Worm (Caenorhabditis elegans) whole organism, L1 larva: ENCODE measurements around the gene T16A1.2.

Source experiments
- C16A3.4 ChIP-seq: fragments of 150-350 bp; optimal IDR thresholded peaks from 2 replicates; lab custom pipeline; 2014; ENCODE audit warnings: missing biosample characterization, missing genetic modification characterization
- Y116A8C.19 ChIP-seq: sonication (generic microtip); optimal IDR thresholded peaks from 2 replicates; lab custom pipeline; 2016; ENCODE audit warnings: missing compliant biosample characterization, missing genetic modification characterization, borderline replicate concordance
- aha-1 ChIP-seq: fragments of 150-350 bp; optimal IDR thresholded peaks from 2 replicates; lab custom pipeline; 2014; ENCODE audit warnings: missing biosample characterization, missing genetic modification characterization
- alr-1 ChIP-seq: fragments of 200-800 bp; sonication (Bioruptor generic); optimal IDR thresholded peaks from 2 replicates; lab custom pipeline; 2018; ENCODE audit warnings: borderline replicate concordance, mild to moderate bottlenecking, missing genetic modification characterization, missing compliant biosample characterization
- aly-2 ChIP-seq: fragments of 150-350 bp; optimal IDR thresholded peaks from 2 replicates; lab custom pipeline; 2014; ENCODE audit warnings: missing biosample characterization, missing genetic modification characterization
- ama-1 ChIP-seq: fragments of 150-350 bp; optimal IDR thresholded peaks from 2 replicates; lab custom pipeline; 2014
- ceh-8 ChIP-seq: fragments of 200-800 bp; sonication (Bioruptor generic); optimal IDR thresholded peaks from 2 replicates; lab custom pipeline; 2018; ENCODE audit warnings: mild to moderate bottlenecking, missing genetic modification characterization, moderate library complexity, missing compliant biosample characterization
- ceh-82 ChIP-seq, 3 experiments: fragments of 150-350 bp in 1 of 3; sonication (generic microtip) in 2 of 3; optimal IDR thresholded peaks; 2 replicates each; lab custom pipeline; 2014 to 2017; ENCODE audit warnings: missing biosample characterization in 3 of 3, missing genetic modification characterization in 3 of 3
- efl-1 ChIP-seq, 4 experiments: fragments of 150-350 bp; optimal IDR thresholded peaks in 3 of 4; peaks in 1 of 4; 1 replicate in 1 of 4; 2 replicates in 3 of 4; lab custom pipeline; 2014; ENCODE audit warnings: missing biosample characterization in 2 of 4, missing genetic modification characterization in 2 of 4, missing genetic modification reagents in 2 of 4
- efl-3 ChIP-seq: fragments of 200-800 bp; sonication (Bioruptor generic); optimal IDR thresholded peaks from 2 replicates; lab custom pipeline; 2018; ENCODE audit warnings: mild to moderate bottlenecking, missing genetic modification characterization, missing compliant biosample characterization
- fkh-10 ChIP-seq: sonication (generic microtip); optimal IDR thresholded peaks from 2 replicates; lab custom pipeline; 2017; ENCODE audit warnings: missing biosample characterization, missing genetic modification reagents, missing genetic modification characterization
- fos-1 ChIP-seq: fragments of 150-350 bp; optimal IDR thresholded peaks from 2 replicates; lab custom pipeline; 2014; ENCODE audit warnings: missing biosample characterization, missing genetic modification characterization
- hlh-17 ChIP-seq: fragments of 200-800 bp; sonication (Bioruptor generic); optimal IDR thresholded peaks from 2 replicates; lab custom pipeline; 2018; ENCODE audit warnings: missing genetic modification characterization, mild to moderate bottlenecking, missing compliant biosample characterization, moderate library complexity, borderline replicate concordance
- irx-1 ChIP-seq: sonication (generic microtip); optimal IDR thresholded peaks from 2 replicates; lab custom pipeline; 2016; ENCODE audit warnings: missing genetic modification characterization, missing compliant biosample characterization
- isw-1 ChIP-seq: fragments of 200-800 bp; sonication (Bioruptor generic); IDR thresholded peaks from 2 replicates; pipeline ENCODE4 v1.3.6; 2022; ENCODE audit warnings: missing genetic modification characterization, missing compliant biosample characterization
- lin-13 ChIP-seq: fragments of 150-350 bp; optimal IDR thresholded peaks from 2 replicates; lab custom pipeline; 2014; ENCODE audit warnings: missing biosample characterization, missing genetic modification reagents, missing genetic modification characterization
- lin-35 ChIP-seq, 2 experiments: fragments of 150-350 bp; optimal IDR thresholded peaks; 2 replicates each; lab custom pipeline; 2014; ENCODE audit warnings: missing biosample characterization in 2 of 2, missing genetic modification characterization in 2 of 2, missing genetic modification reagents in 2 of 2
- lir-3 ChIP-seq: sonication (generic microtip); optimal IDR thresholded peaks from 2 replicates; lab custom pipeline; 2016; ENCODE audit warnings: mild to moderate bottlenecking, missing genetic modification characterization, moderate library complexity, missing compliant biosample characterization; ENCODE audit not compliant: poor library complexity
- mab-9 ChIP-seq: fragments of 200-800 bp; sonication (Bioruptor generic); IDR thresholded peaks from 2 replicates; pipeline ENCODE4 v1.3.6; 2022; ENCODE audit warnings: missing genetic modification reagents, missing genetic modification characterization, missing compliant biosample characterization
- mdl-1 ChIP-seq, 2 experiments: fragments of 150-350 bp; optimal IDR thresholded peaks; 2 replicates each; lab custom pipeline; 2014 to 2017; ENCODE audit warnings: missing biosample characterization in 2 of 2, missing genetic modification characterization in 2 of 2, inconsistent platforms in 1 of 2
- nhr-11 ChIP-seq: fragments of 150-350 bp; optimal IDR thresholded peaks from 2 replicates; lab custom pipeline; 2014; ENCODE audit warnings: missing biosample characterization, missing genetic modification characterization
- nhr-12 ChIP-seq: sonication (generic microtip); optimal IDR thresholded peaks from 2 replicates; lab custom pipeline; 2017; ENCODE audit warnings: missing biosample characterization, missing genetic modification characterization
- nhr-20 ChIP-seq: sonication (generic microtip); optimal IDR thresholded peaks from 2 replicates; lab custom pipeline; 2016; ENCODE audit warnings: mild to moderate bottlenecking, missing genetic modification characterization, missing compliant biosample characterization
- nhr-28 ChIP-seq: fragments of 150-350 bp; optimal IDR thresholded peaks from 2 replicates; lab custom pipeline; 2014; ENCODE audit warnings: missing biosample characterization, missing genetic modification characterization
- nhr-47 ChIP-seq: sonication (generic microtip); optimal IDR thresholded peaks from 2 replicates; lab custom pipeline; 2016; ENCODE audit warnings: mild to moderate bottlenecking, missing genetic modification characterization, moderate library complexity, missing compliant biosample characterization
- nhr-84 ChIP-seq: sonication (generic microtip); optimal IDR thresholded peaks from 2 replicates; lab custom pipeline; 2017; ENCODE audit warnings: missing biosample characterization, missing genetic modification characterization
- nhr-90 ChIP-seq: sonication (generic microtip); optimal IDR thresholded peaks from 2 replicates; lab custom pipeline; 2016; ENCODE audit warnings: mild to moderate bottlenecking, missing genetic modification characterization, missing compliant biosample characterization; ENCODE audit not compliant: poor library complexity
- pag-3 ChIP-seq: sonication (generic microtip); optimal IDR thresholded peaks from 2 replicates; lab custom pipeline; 2017; ENCODE audit warnings: missing genetic modification characterization, mild to moderate bottlenecking, missing compliant biosample characterization, antibody characterized with exemption, borderline replicate concordance; ENCODE audit not compliant: insufficient read depth
- pax-3 ChIP-seq: fragments of 200-800 bp; sonication (Bioruptor generic); optimal IDR thresholded peaks from 2 replicates; lab custom pipeline; 2018; ENCODE audit warnings: mild to moderate bottlenecking, missing genetic modification characterization, moderate library complexity, missing compliant biosample characterization
- skn-1 ChIP-seq: fragments of 150-350 bp; optimal IDR thresholded peaks from 2 replicates; lab custom pipeline; 2014; ENCODE audit warnings: missing biosample characterization, missing genetic modification characterization
- snpc-4 ChIP-seq: fragments of 150-350 bp; optimal IDR thresholded peaks from 2 replicates; lab custom pipeline; 2014; ENCODE audit warnings: missing biosample characterization, missing genetic modification characterization
- sptf-1 ChIP-seq: fragments of 150-350 bp; optimal IDR thresholded peaks from 2 replicates; lab custom pipeline; 2014; ENCODE audit warnings: missing biosample characterization, missing genetic modification characterization
- unc-30 ChIP-seq: sonication (generic microtip); optimal IDR thresholded peaks from 2 replicates; lab custom pipeline; 2017; ENCODE audit warnings: missing biosample characterization, missing genetic modification characterization
- unc-62 ChIP-seq: fragments of 150-350 bp; optimal IDR thresholded peaks from 2 replicates; lab custom pipeline; 2014; ENCODE audit warnings: missing biosample characterization, missing genetic modification reagents, missing genetic modification characterization
- unc-98 ChIP-seq: fragments of 200-800 bp; sonication (Bioruptor generic); IDR thresholded peaks from 2 replicates; pipeline ENCODE4 v1.3.6; 2022; ENCODE audit warnings: missing genetic modification characterization, missing compliant biosample characterization
- zag-1 ChIP-seq: fragments of 150-350 bp; optimal IDR thresholded peaks from 2 replicates; lab custom pipeline; 2014; ENCODE audit warnings: missing biosample characterization, missing genetic modification characterization
- ztf-11 ChIP-seq, 2 experiments: sonication (generic microtip); optimal IDR thresholded peaks; 2 replicates each; lab custom pipeline; 2016 to 2017; ENCODE audit warnings: missing genetic modification characterization in 2 of 2, missing biosample characterization in 1 of 2, missing compliant biosample characterization in 1 of 2

T16A1.2 gene

DNA sequence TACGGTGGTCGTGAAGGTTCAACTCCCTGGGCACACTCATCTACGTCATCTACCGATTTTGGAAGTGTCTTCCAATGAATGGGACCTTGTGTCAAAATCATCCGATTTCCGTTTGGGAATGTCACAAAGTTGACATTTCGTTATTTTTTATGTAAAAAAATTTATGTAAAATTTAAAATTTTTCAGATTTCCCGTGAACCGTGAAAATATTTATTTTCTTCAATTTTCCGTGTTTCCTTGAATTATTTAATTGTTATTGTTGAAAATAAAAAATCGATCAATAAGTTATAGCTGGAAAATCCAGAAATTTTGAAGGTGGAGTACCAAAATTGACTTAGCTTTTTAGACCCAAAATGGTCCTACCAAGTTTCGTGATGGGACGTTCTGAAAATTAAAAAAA, 40.2 kb downstream of the T16A1.2 start, which contains the start of gene hpo-7:
Gene hpo-7, minus strand, starts transcription at position 101 of the 400 bp plus-strand sequence.
- TF ChIP-seq unc-98 (GFP tag; lab: Robert Waterston, UW), result no peak
- no peak for TF ChIP-seq nhr-84 (tag; lab: Kevin White, UChicago)
- TF ChIP-seq alr-1, result no peak
- TF ChIP-seq nhr-11 (tag; lab: Kevin White, UChicago), result no peak
- no peak for TF ChIP-seq lin-35 (GFP tag; optimal IDR thresholded peaks at IDR 0.05; lab: Kevin White, UChicago)
- no peak for TF ChIP-seq isw-1 (GFP tag; lab: Robert Waterston, UW)
- no peak for TF ChIP-seq nhr-20 (tag; lab: Kevin White, UChicago)
- TF ChIP-seq mdl-1 (tag; optimal IDR thresholded peaks at IDR 0.05; lab: Kevin White, UChicago), result no peak
- no peak for TF ChIP-seq sptf-1 (tag; lab: Kevin White, UChicago)
- no peak for TF ChIP-seq skn-1 (tag; lab: Kevin White, UChicago)
- TF ChIP-seq nhr-12 (tag; lab: Kevin White, UChicago), result no peak
- no peak for TF ChIP-seq hlh-17
- no peak for TF ChIP-seq zag-1 (tag; lab: Kevin White, UChicago)

DNA sequence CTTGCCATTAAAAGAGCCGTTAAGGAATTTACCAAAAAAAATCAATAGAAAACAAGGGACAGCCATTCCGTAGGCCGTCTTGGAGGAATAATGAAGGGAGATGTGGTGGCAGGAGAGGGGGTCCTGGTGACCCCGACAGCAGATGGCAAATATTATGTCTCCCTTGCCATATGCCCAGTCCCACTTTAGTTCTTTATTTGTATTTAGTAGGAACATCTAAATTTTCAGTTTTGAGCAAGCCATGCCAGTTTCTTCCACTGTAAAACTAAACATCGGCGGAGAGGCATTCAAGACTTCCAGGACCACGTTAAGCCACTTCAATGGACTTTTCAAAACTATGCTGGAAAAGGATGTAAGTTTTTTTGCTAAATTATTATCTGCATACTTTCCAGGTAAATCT, 41.8 kb downstream of the T16A1.2 start, which contains the start of gene C40A11.4:
Gene C40A11.4, plus strand, starts transcription at position 188 of the 400 bp plus-strand sequence.
- TF ChIP-seq nhr-28 (tag; lab: Kevin White, UChicago), result no peak
- TF ChIP-seq irx-1 (tag; lab: Kevin White, UChicago), result no peak
- TF ChIP-seq efl-1 (optimal IDR thresholded peaks at IDR 0.05; lab: Kevin White, UChicago), result no peak
- TF ChIP-seq efl-1 (GFP tag; optimal IDR thresholded peaks at IDR 0.05 in 1 of 2; lab: Kevin White, UChicago), result peak in 1 of 2 experiments; percentile 79
- TF ChIP-seq efl-3 (GFP tag; lab: Kevin White, UChicago), result no peak
- TF ChIP-seq, all 84 proteins: peak for 1

DNA sequence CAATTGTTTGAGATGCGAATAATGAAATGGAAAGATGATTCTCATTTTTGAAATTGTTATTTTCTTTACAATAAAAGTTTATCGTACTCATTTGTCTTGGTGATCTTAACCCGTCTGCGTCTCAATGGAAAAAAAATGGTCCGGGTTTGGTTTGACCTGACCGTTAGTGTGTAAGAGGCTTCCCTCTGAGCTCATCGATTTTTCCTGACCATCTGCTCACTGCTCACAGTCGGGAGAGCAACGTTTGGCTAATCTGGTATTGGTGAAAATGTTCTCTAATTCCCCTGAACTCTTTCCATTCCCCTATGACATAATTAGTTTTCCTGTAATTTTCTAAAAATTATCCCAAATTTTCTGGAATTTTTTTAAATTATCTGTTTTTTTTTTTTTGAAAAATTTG, 43.5 kb downstream of the T16A1.2 start:
- TF ChIP-seq nhr-47 (tag; lab: Kevin White, UChicago) (no peak), C16A3.4 (no peak), fkh-10 (no peak), nhr-90 (no peak), unc-62 (GFP tag; lab: Kevin White, UChicago) (no peak), aha-1 (tag; lab: Kevin White, UChicago) (no peak), fos-1 (tag; lab: Kevin White, UChicago) (no peak), lin-13 (GFP tag; lab: Kevin White, UChicago) (no peak), mab-9 (GFP tag; lab: Robert Waterston, UW) (no peak)

DNA sequence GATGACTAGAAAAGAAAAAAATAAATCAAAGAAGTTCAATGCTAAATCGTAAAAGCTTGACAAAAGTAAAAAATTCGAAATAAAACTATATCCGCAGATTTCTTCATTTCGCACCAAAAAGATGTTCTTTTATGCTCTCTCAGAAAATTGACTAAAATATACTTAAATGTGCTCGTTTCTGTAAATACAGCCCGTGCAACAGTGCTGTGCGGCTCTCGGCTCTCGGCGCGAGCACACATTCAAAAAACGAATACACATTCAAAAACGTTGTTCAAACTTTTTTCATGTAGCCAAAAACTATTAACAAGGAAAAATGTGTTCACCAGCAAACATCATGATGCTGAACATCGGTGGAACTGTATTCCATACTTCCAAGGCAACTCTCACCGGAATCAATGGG, 45.4 kb downstream of the T16A1.2 start, which contains the start of gene C40A11.3:
Gene C40A11.3, plus strand, starts transcription at position 301 of the 400 bp plus-strand sequence.
- TF ChIP-seq snpc-4 (tag; lab: Kevin White, UChicago) (no peak), pag-3 (tag; lab: Kevin White, UChicago) (no peak), ceh-82 (tag; optimal IDR thresholded peaks at IDR 0.05; lab: Kevin White, UChicago) (no peak), pax-3 (tag; lab: Kevin White, UChicago) (no peak), ceh-8 (GFP tag; lab: Kevin White, UChicago) (no peak), nhr-90 (no peak), nhr-11 (tag; lab: Kevin White, UChicago) (no peak), lir-3 (no peak), efl-3 (GFP tag; lab: Kevin White, UChicago) (no peak), ztf-11 (tag; optimal IDR thresholded peaks at IDR 0.05; lab: Kevin White, UChicago) (no peak), efl-1 (optimal IDR thresholded peaks at IDR 0.05; lab: Kevin White, UChicago) (no peak), efl-1 (GFP tag; optimal IDR thresholded peaks at IDR 0.05 in 1 of 2; lab: Kevin White, UChicago) (no peak), ama-1 (lab: Kevin White, UChicago) (no peak), C16A3.4 (no peak), Y116A8C.19 (tag; lab: Kevin White, UChicago) (no peak), aly-2 (tag; lab: Kevin White, UChicago) (no peak), unc-30 (tag; lab: Kevin White, UChicago) (no peak)
